Worm (Caenorhabditis elegans): ENCODE data around the gene pkg-2.

Gene pkg-2

ce11 chrIV:8570719-8571118 is 50.0 kb downstream of the pkg-2 start:
- TF ChIP-seq zip-4 (GFP tag; optimal IDR thresholded peaks at IDR 0.05) (no peak), nhr-20 (tag; optimal IDR thresholded peaks at IDR 0.05) (no peak), fkh-4 (tag; optimal IDR thresholded peaks at IDR 0.05; ENCODE audit: borderline replicate concordance) (no peak), xbp-1 (tag; optimal IDR thresholded peaks at IDR 0.05) (no peak), unc-30 (tag; optimal IDR thresholded peaks at IDR 0.05) (no peak), efl-1 (optimal IDR thresholded peaks at IDR 0.05) (no peak), efl-1 (GFP tag; optimal IDR thresholded peaks at IDR 0.05 in 1 of 2) (no peak), hpl-2 (GFP tag; optimal IDR thresholded peaks at IDR 0.05) (no peak), dsc-1 (tag; optimal IDR thresholded peaks at IDR 0.05) (no peak), sup-37 (GFP tag; optimal IDR thresholded peaks at IDR 0.05) (no peak), aly-2 (tag; optimal IDR thresholded peaks at IDR 0.05) (no peak), grh-1 (GFP tag; IDR thresholded peaks at IDR 0.05) (no peak), nhr-11 (tag; optimal IDR thresholded peaks at IDR 0.05) (no peak), snpc-4 (tag; optimal IDR thresholded peaks at IDR 0.05) (no peak), hlh-4 (tag; optimal IDR thresholded peaks at IDR 0.05) (no peak), nhr-77 (tag; optimal IDR thresholded peaks at IDR 0.05) (no peak), aha-1 (tag; optimal IDR thresholded peaks at IDR 0.05) (no peak), fkh-10 (GFP tag; optimal IDR thresholded peaks at IDR 0.05) (no peak), dpl-1 (GFP tag; optimal IDR thresholded peaks at IDR 0.05) (no peak), egl-13 (tag; optimal IDR thresholded peaks at IDR 0.05) (no peak), elt-3 (tag; optimal IDR thresholded peaks at IDR 0.05) (no peak)

DNA sequence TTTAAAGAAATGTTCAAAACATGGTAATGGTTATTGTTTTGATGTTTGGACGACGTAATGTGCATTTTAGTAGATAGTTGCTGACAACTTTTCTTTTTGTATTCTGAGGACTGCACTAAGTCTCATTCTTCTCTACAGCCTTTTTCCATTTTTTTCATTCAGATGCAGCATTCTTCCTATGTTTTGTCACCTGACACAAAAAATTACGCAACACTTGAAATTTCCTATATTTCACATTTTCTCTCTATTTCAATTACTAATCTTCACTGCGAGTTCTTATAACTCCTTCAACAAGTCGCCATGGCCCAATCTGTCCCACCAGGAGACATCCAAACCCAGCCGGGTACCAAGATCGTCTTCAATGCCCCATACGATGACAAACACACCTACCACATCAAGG is 50.4 kb downstream of the pkg-2 start, which contains the start of gene Y59H11AM.1:
Gene Y59H11AM.1 (plus strand): TSS at position 301 of the 400 bp plus-strand sequence.
- TF ChIP-seq skn-1 (tag; optimal IDR thresholded peaks at IDR 0.05): no peak
- no peak for TF ChIP-seq nhr-71 (tag; optimal IDR thresholded peaks at IDR 0.05)
- TF ChIP-seq sox-4 (tag; optimal IDR thresholded peaks at IDR 0.05): no peak
- TF ChIP-seq unc-130 (tag; optimal IDR thresholded peaks at IDR 0.05): no peak
- no peak for TF ChIP-seq ceh-82 (tag; optimal IDR thresholded peaks at IDR 0.05)
- no peak for TF ChIP-seq lin-13 (GFP tag; optimal IDR thresholded peaks at IDR 0.05)
- TF ChIP-seq nhr-28 (tag; optimal IDR thresholded peaks at IDR 0.05): no peak
- no peak for TF ChIP-seq nhr-76 (tag; optimal IDR thresholded peaks at IDR 0.05)
- TF ChIP-seq pqm-1 (tag; optimal IDR thresholded peaks at IDR 0.05): no peak
- no peak for TF ChIP-seq sptf-1 (tag; optimal IDR thresholded peaks at IDR 0.05)

ce11 chrIV:8585076-8586033 is 64.7 kb downstream of the pkg-2 start, which contains the start of gene catp-7:
Gene catp-7, plus strand, starts transcription at chrIV:8585983.
- TF ChIP-seq alr-1 (tag; optimal IDR thresholded peaks at IDR 0.05; ENCODE audit: borderline replicate concordance) (no peak), hpl-2 (GFP tag; optimal IDR thresholded peaks at IDR 0.05) (peak; percentile 6), dpl-1 (GFP tag; optimal IDR thresholded peaks at IDR 0.05) (no peak), efl-1 (optimal IDR thresholded peaks at IDR 0.05) (no peak), efl-1 (GFP tag; optimal IDR thresholded peaks at IDR 0.05 in 1 of 2) (peak in 1 of 2 experiments; percentile 86), ama-1 (optimal IDR thresholded peaks at IDR 0.05) (peak; percentile 34), lin-35 (GFP tag; optimal IDR thresholded peaks at IDR 0.05) (peak in 1 of 2 experiments; percentile 56), lin-14 (GFP tag; optimal IDR thresholded peaks at IDR 0.05) (peak; percentile 12), lsy-2 (tag; optimal IDR thresholded peaks at IDR 0.05) (peak in 1 of 2 experiments; percentile 13), F16B12.6 (tag; optimal IDR thresholded peaks at IDR 0.05) (no peak), efl-3 (GFP tag; optimal IDR thresholded peaks at IDR 0.05) (no peak), nhr-90 (tag; optimal IDR thresholded peaks at IDR 0.05; ENCODE audit: poor library complexity) (peak; percentile 15), elt-2 (tag; optimal IDR thresholded peaks at IDR 0.05) (peak; percentile 97), nhr-71 (tag; optimal IDR thresholded peaks at IDR 0.05) (peak; percentile 41), aha-1 (tag; optimal IDR thresholded peaks at IDR 0.05) (no peak), nhr-20 (tag; optimal IDR thresholded peaks at IDR 0.05) (peak; percentile 32), elt-3 (tag; optimal IDR thresholded peaks at IDR 0.05) (no peak)

Measured in whole organism, L1 larva.